Worm (Caenorhabditis elegans): Measurements from ENCODE around the gene H04J21.4.

ce11 chrIII:2391704-2392103 is 23.4 kb upstream of the H04J21.4 start:
- TF ChIP-seq aly-2 (tag; optimal IDR thresholded peaks at IDR 0.05): no peak
- no peak for TF ChIP-seq zag-1 (tag; optimal IDR thresholded peaks at IDR 0.05)
- no peak for TF ChIP-seq nhr-11 (tag; optimal IDR thresholded peaks at IDR 0.05)
